Worm (Caenorhabditis elegans) whole organism, L4 larva: ENCODE results near the gene R06F6.12.

ENCODE experiments used
- D1046.2 ChIP-seq: fragments of 200-800 bp; sonication (Bioruptor generic); IDR thresholded peaks from 2 replicates; pipeline ENCODE4 v1.3.6; 2022; ENCODE audit warnings: missing genetic modification characterization, missing compliant biosample characterization
- F10B5.3 ChIP-seq: sonication (generic microtip); optimal IDR thresholded peaks from 2 replicates; lab custom pipeline; 2016; ENCODE audit warnings: mild to moderate bottlenecking, missing genetic modification characterization, missing compliant biosample characterization
- F44E2.7 ChIP-seq: fragments of 200-800 bp; sonication (Bioruptor generic); IDR thresholded peaks from 2 replicates; pipeline ENCODE4 v2.1.2; 2022; ENCODE audit warnings: missing genetic modification characterization, missing compliant biosample characterization
- F49E8.2 ChIP-seq: sonication (generic microtip); optimal IDR thresholded peaks from 2 replicates; lab custom pipeline; 2016; ENCODE audit warnings: missing compliant biosample characterization, mild to moderate bottlenecking, missing genetic modification characterization, borderline replicate concordance
- T20F7.1 ChIP-seq: fragments of 200-800 bp; sonication (Bioruptor generic); optimal IDR thresholded peaks from 2 replicates; lab custom pipeline; 2018; ENCODE audit warnings: mild to moderate bottlenecking, missing genetic modification characterization, missing compliant biosample characterization
- T26A8.4 ChIP-seq: fragments of 200-800 bp; sonication (Bioruptor generic); IDR thresholded peaks from 2 replicates; pipeline ENCODE4 v1.3.6; 2022; ENCODE audit warnings: missing genetic modification characterization, missing compliant biosample characterization
- Y5F2A.4 ChIP-seq: fragments of 200-800 bp; sonication (Bioruptor generic); optimal IDR thresholded peaks from 2 replicates; lab custom pipeline; 2018; ENCODE audit warnings: mild to moderate bottlenecking, missing genetic modification characterization, missing compliant biosample characterization
- aha-1 ChIP-seq: fragments of 150-350 bp; peaks from one replicate; lab custom pipeline; 2014; ENCODE audit warnings: missing biosample characterization, missing genetic modification characterization
- ama-1 ChIP-seq: fragments of 150-350 bp; optimal IDR thresholded peaks from 2 replicates; lab custom pipeline; 2014; ENCODE audit warnings: inconsistent platforms, mixed read lengths
- ces-1 ChIP-seq: fragments of 150-350 bp; sonication (generic microtip); optimal IDR thresholded peaks from 4 replicates; lab custom pipeline; 2014; ENCODE audit warnings: missing biosample characterization, missing genetic modification reagents, missing genetic modification characterization
- cey-2 ChIP-seq: sonication (generic microtip); optimal IDR thresholded peaks from 3 replicates; lab custom pipeline; 2017; ENCODE audit warnings: missing genetic modification characterization, mild to moderate bottlenecking, missing compliant biosample characterization, antibody characterized with exemption, borderline replicate concordance; ENCODE audit not compliant: insufficient read depth
- daf-16 ChIP-seq, 3 experiments: sonication (generic microtip); optimal IDR thresholded peaks; 2 replicates each; lab custom pipeline; 2016 to 2017; ENCODE audit warnings: missing genetic modification characterization in 3 of 3, missing genetic modification reagents in 3 of 3, mild to moderate bottlenecking in 2 of 3, missing compliant biosample characterization in 2 of 3, missing biosample characterization in 1 of 3, moderate library complexity in 1 of 3
- dpl-1 ChIP-seq: fragments of 150-350 bp; optimal IDR thresholded peaks from 2 replicates; lab custom pipeline; 2014; ENCODE audit warnings: missing biosample characterization, missing genetic modification reagents, missing genetic modification characterization
- egl-27 ChIP-seq: sonication (generic microtip); optimal IDR thresholded peaks from 3 replicates; lab custom pipeline; 2017; ENCODE audit warnings: missing biosample characterization, missing genetic modification reagents, missing genetic modification characterization
- hif-1 ChIP-seq, 2 experiments: sonication (generic microtip); optimal IDR thresholded peaks; 2 replicates each; lab custom pipeline; 2016 to 2017; ENCODE audit warnings: missing compliant biosample characterization in 2 of 2, missing genetic modification characterization in 2 of 2, missing genetic modification reagents in 2 of 2, missing genotype in 2 of 2, mild to moderate bottlenecking in 1 of 2
- hlh-11 ChIP-seq: fragments of 200-800 bp; sonication (Bioruptor generic); optimal IDR thresholded peaks from 2 replicates; lab custom pipeline; 2018; ENCODE audit warnings: mild to moderate bottlenecking, missing genetic modification characterization, missing compliant biosample characterization
- hlh-30 ChIP-seq: sonication (generic microtip); optimal IDR thresholded peaks from 2 replicates; lab custom pipeline; 2017; ENCODE audit warnings: antibody characterized with exemption, mild to moderate bottlenecking, missing genetic modification characterization, missing compliant biosample characterization; ENCODE audit not compliant: insufficient read depth
- lin-1 ChIP-seq: fragments of 200-800 bp; sonication (Bioruptor generic); IDR thresholded peaks from 2 replicates; pipeline ENCODE4 v1.3.6; 2022; ENCODE audit warnings: missing genetic modification reagents, missing genetic modification characterization, missing compliant biosample characterization
- lin-38 ChIP-seq: fragments of 200-800 bp; sonication (Bioruptor generic); IDR thresholded peaks from 2 replicates; pipeline ENCODE4 v1.3.6; 2022; ENCODE audit warnings: missing genetic modification reagents, missing genetic modification characterization, missing compliant biosample characterization
- lsy-2 ChIP-seq, 2 experiments: fragments of 150-350 bp in 1 of 2; sonication (generic microtip) in 1 of 2; optimal IDR thresholded peaks; 2 replicates each; lab custom pipeline; 2014 to 2017; ENCODE audit warnings: missing biosample characterization in 2 of 2, missing genetic modification characterization in 2 of 2
- mdl-1 ChIP-seq, 2 experiments: fragments of 150-350 bp in 1 of 2; sonication (generic microtip) in 1 of 2; optimal IDR thresholded peaks; 2 replicates each; lab custom pipeline; 2014 to 2017; ENCODE audit warnings: missing biosample characterization in 2 of 2, missing genetic modification characterization in 2 of 2
- mep-1 ChIP-seq: fragments of 150-350 bp; sonication (generic microtip); optimal IDR thresholded peaks from 3 replicates; lab custom pipeline; 2014; ENCODE audit warnings: missing biosample characterization, missing genetic modification characterization
- mes-2 ChIP-seq: sonication (generic microtip); optimal IDR thresholded peaks from 2 replicates; lab custom pipeline; 2016; ENCODE audit warnings: missing genotype, mild to moderate bottlenecking, missing genetic modification characterization, missing compliant biosample characterization; ENCODE audit not compliant: poor library complexity, severe bottlenecking
- nhr-102 ChIP-seq: sonication (generic microtip); optimal IDR thresholded peaks from 2 replicates; lab custom pipeline; 2016; ENCODE audit warnings: mild to moderate bottlenecking, missing genetic modification characterization, moderate library complexity, missing compliant biosample characterization
- nhr-11 ChIP-seq: fragments of 150-350 bp; optimal IDR thresholded peaks from 2 replicates; lab custom pipeline; 2014; ENCODE audit warnings: missing biosample characterization, missing genetic modification characterization
- nhr-237 ChIP-seq: sonication (generic microtip); optimal IDR thresholded peaks from 2 replicates; lab custom pipeline; 2017; ENCODE audit warnings: missing biosample characterization, missing genetic modification characterization
- nhr-25 ChIP-seq: sonication (generic microtip); optimal IDR thresholded peaks from 2 replicates; lab custom pipeline; 2017; ENCODE audit warnings: missing genetic modification characterization, mild to moderate bottlenecking, missing compliant biosample characterization, antibody characterized with exemption, moderate library complexity, borderline replicate concordance; ENCODE audit not compliant: insufficient read depth
- nhr-28 ChIP-seq: fragments of 150-350 bp; optimal IDR thresholded peaks from 2 replicates; lab custom pipeline; 2014; ENCODE audit warnings: missing biosample characterization, missing genetic modification characterization
- nhr-42 ChIP-seq: fragments of 200-800 bp; sonication (Bioruptor generic); IDR thresholded peaks from 2 replicates; pipeline ENCODE4 v1.3.6; 2022; ENCODE audit warnings: missing genetic modification characterization, missing compliant biosample characterization
- nhr-6 ChIP-seq: fragments of 150-350 bp; optimal IDR thresholded peaks from 2 replicates; lab custom pipeline; 2014; ENCODE audit warnings: missing biosample characterization, missing genetic modification characterization
- nhr-77 ChIP-seq: fragments of 150-350 bp; optimal IDR thresholded peaks from 2 replicates; lab custom pipeline; 2014; ENCODE audit warnings: missing biosample characterization, missing genetic modification characterization
- pha-4 ChIP-seq, 2 experiments: fragments of 150-350 bp in 1 of 2; fragments of 200-800 bp in 1 of 2; sonication (Bioruptor generic) in 1 of 2; IDR thresholded peaks in 1 of 2; optimal IDR thresholded peaks in 1 of 2; 2 replicates each; pipeline versions ENCODE4 v1.3.6 to Lab custom; 2014 to 2022; ENCODE audit warnings: missing genetic modification characterization in 2 of 2, missing genetic modification reagents in 2 of 2, missing biosample characterization in 1 of 2, missing compliant biosample characterization in 1 of 2
- php-3 ChIP-seq: fragments of 200-800 bp; sonication (Bioruptor generic); IDR thresholded peaks from 2 replicates; pipeline ENCODE4 v1.3.6; 2022; ENCODE audit warnings: missing genetic modification reagents, missing genetic modification characterization, missing compliant biosample characterization
- pqm-1 ChIP-seq: sonication (generic microtip); optimal IDR thresholded peaks from 2 replicates; lab custom pipeline; 2017; ENCODE audit warnings: missing biosample characterization, missing genetic modification characterization
- rbr-2 ChIP-seq: sonication (generic microtip); optimal IDR thresholded peaks from 2 replicates; lab custom pipeline; 2016; ENCODE audit warnings: missing genotype, missing genetic modification characterization, missing compliant biosample characterization
- saeg-2 ChIP-seq: fragments of 200-800 bp; sonication (Bioruptor generic); IDR thresholded peaks from 2 replicates; pipeline ENCODE4 v1.3.6; 2022; ENCODE audit warnings: missing genetic modification reagents, missing genetic modification characterization, missing compliant biosample characterization
- set-16 ChIP-seq: fragments of 200-800 bp; sonication (Bioruptor generic); IDR thresholded peaks from 2 replicates; pipeline ENCODE4 v1.3.6; 2022; ENCODE audit warnings: missing genetic modification reagents, missing genetic modification characterization, missing compliant biosample characterization
- snpc-1.2 ChIP-seq: fragments of 200-800 bp; sonication (Bioruptor generic); IDR thresholded peaks from 2 replicates; pipeline ENCODE4 v1.3.6; 2022; ENCODE audit warnings: missing genetic modification reagents, missing genetic modification characterization, missing compliant biosample characterization
- spr-1 ChIP-seq: sonication (generic microtip); optimal IDR thresholded peaks from 2 replicates; lab custom pipeline; 2016; ENCODE audit warnings: mild to moderate bottlenecking, missing genetic modification characterization, missing compliant biosample characterization
- tra-1 ChIP-seq: fragments of 200-800 bp; sonication (Bioruptor generic); IDR thresholded peaks from 2 replicates; pipeline ENCODE4 v1.3.6; 2022; ENCODE audit warnings: missing genetic modification reagents, missing genetic modification characterization, missing compliant biosample characterization
- unc-130 ChIP-seq: sonication (generic microtip); optimal IDR thresholded peaks from 2 replicates; lab custom pipeline; 2016; ENCODE audit warnings: missing genetic modification reagents, missing genetic modification characterization, missing compliant biosample characterization
- unc-62 ChIP-seq, 3 experiments: fragments of 150-350 bp in 1 of 3; sonication (generic microtip); optimal IDR thresholded peaks in 2 of 3; peaks in 1 of 3; 1 replicate in 1 of 3; 2 replicates in 2 of 3; lab custom pipeline; 2014 to 2017; ENCODE audit warnings: missing biosample characterization in 3 of 3, missing genetic modification characterization in 3 of 3, missing genetic modification reagents in 3 of 3, missing genotype in 1 of 3
- zag-1 ChIP-seq: fragments of 150-350 bp; optimal IDR thresholded peaks from 2 replicates; lab custom pipeline; 2014; ENCODE audit warnings: missing biosample characterization, missing genetic modification characterization
- zfp-2 ChIP-seq: sonication (generic microtip); optimal IDR thresholded peaks from 2 replicates; lab custom pipeline; 2016; ENCODE audit warnings: mild to moderate bottlenecking, missing genetic modification characterization, missing compliant biosample characterization
- zip-2 ChIP-seq: fragments of 150-350 bp; optimal IDR thresholded peaks from 2 replicates; lab custom pipeline; 2014; ENCODE audit warnings: missing biosample characterization, missing genetic modification characterization

The R06F6.12 gene

ce11 chrII:10784780-10785463 lies 39.0 kb downstream of the R06F6.12 start, which contains the start of gene cdl-1:
TSS of gene cdl-1 (plus strand) at chrII:10785452.
- TF ChIP-seq lin-38 (GFP tag; lab: Robert Waterston, UW) (peak; percentile 73), nhr-77 (tag; lab: Kevin White, UChicago) (peak; percentile 4), lin-1 (GFP tag; lab: Robert Waterston, UW) (0 out of 2 replicates have a peak, but pooled peaks have one; percentile 29), T26A8.4 (GFP tag; lab: Robert Waterston, UW) (peak; percentile 39; the same call in 1 of the 2 replicates), unc-62 (GFP tag; optimal IDR thresholded peaks at IDR 0.05 in 1 of 2; lab: Kevin White, UChicago) (peak in 1 of 2 experiments; percentile 65), unc-62 (tag; optimal IDR thresholded peaks at IDR 0.05; lab: Kevin White, UChicago) (no peak), T20F7.1 (GFP tag; lab: Kevin White, UChicago) (no peak), nhr-237 (no peak), hif-1 (tag; optimal IDR thresholded peaks at IDR 0.05; lab: Kevin White, UChicago) (no peak), saeg-2 (no peak), mes-2 (tag; lab: Kevin White, UChicago) (peak; percentile 84), hlh-30 (peak; percentile 62), nhr-28 (tag; lab: Kevin White, UChicago) (peak; percentile 13), rbr-2 (tag; lab: Kevin White, UChicago) (peak; percentile 21), F10B5.3 (tag; lab: Kevin White, UChicago) (no peak), F49E8.2 (no peak), set-16 (no peak), nhr-102 (tag; lab: Kevin White, UChicago) (peak; percentile 33), snpc-1.2 (no peak), F44E2.7 (GFP tag; lab: Robert Waterston, UW) (no peak), pha-4 (GFP tag; IDR thresholded peaks at IDR 0.05; lab: Robert Waterston, UW) (no peak), pha-4 (tag; optimal IDR thresholded peaks at IDR 0.05; lab: Kevin White, UChicago) (peak; percentile 69), mep-1 (tag; lab: Kevin White, UChicago) (peak; percentile 55), cey-2 (tag; lab: Kevin White, UChicago) (no peak), lsy-2 (tag; optimal IDR thresholded peaks at IDR 0.05; lab: Kevin White, UChicago) (peak in 1 of 2 experiments; percentile 84), hlh-11 (tag; lab: Kevin White, UChicago) (peak; percentile 44), pqm-1 (tag; lab: Kevin White, UChicago) (peak; percentile 2), nhr-11 (tag; lab: Kevin White, UChicago) (peak; percentile 37), dpl-1 (GFP tag; lab: Kevin White, UChicago) (peak; percentile 97), daf-16 (GFP tag; optimal IDR thresholded peaks at IDR 0.05; lab: Kevin White, UChicago) (no peak), daf-16 (tag; optimal IDR thresholded peaks at IDR 0.05; lab: Kevin White, UChicago) (peak; percentile 65), aha-1 (tag; lab: Kevin White, UChicago) (peak; percentile 24), nhr-6 (tag; lab: Kevin White, UChicago) (no peak), tra-1 (GFP tag; lab: Robert Waterston, UW) (no peak)

DNA sequence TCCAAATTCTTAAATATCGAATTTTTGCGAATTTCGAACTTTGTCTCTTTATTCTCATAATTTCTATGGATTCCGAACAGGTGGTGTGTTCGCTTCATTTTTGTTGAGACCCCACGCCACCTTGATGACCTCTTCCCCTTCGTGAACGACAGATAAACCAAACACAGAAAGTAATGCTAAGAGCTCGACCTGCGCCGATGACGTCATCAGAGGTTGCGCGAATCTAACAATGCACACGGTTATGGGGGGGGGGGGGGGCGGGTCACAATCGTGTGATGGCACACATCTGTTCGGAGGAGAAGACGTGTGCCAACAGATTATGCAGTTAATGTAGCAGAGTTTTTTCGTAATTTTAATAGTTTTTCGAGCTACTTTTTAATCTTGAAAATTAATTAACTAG lies 39.6 kb downstream of the R06F6.12 start:
- no peak for TF ChIP-seq mep-1 (tag; lab: Kevin White, UChicago)
- no peak for TF ChIP-seq tra-1 (GFP tag; lab: Robert Waterston, UW)
- no peak for TF ChIP-seq zip-2 (tag; lab: Kevin White, UChicago)
- TF ChIP-seq D1046.2 (GFP tag; lab: Robert Waterston, UW): no peak
- no peak for TF ChIP-seq mdl-1 (tag; optimal IDR thresholded peaks at IDR 0.05; lab: Kevin White, UChicago)
- TF ChIP-seq ces-1 (GFP tag; lab: Kevin White, UChicago): no peak
- no peak for TF ChIP-seq nhr-42 (GFP tag; lab: Robert Waterston, UW)
- TF ChIP-seq php-3 (GFP tag; lab: Robert Waterston, UW): no peak
- TF ChIP-seq zfp-2: no peak
- no peak for TF ChIP-seq spr-1 (tag; lab: Kevin White, UChicago)
- TF ChIP-seq nhr-11 (tag; lab: Kevin White, UChicago): no peak
- TF ChIP-seq ama-1 (lab: Kevin White, UChicago): no peak
- no peak for TF ChIP-seq unc-130 (GFP tag; lab: Kevin White, UChicago)
- no peak for TF ChIP-seq zag-1 (tag; lab: Kevin White, UChicago)
- no peak for TF ChIP-seq Y5F2A.4
- TF ChIP-seq nhr-25 (tag; lab: Kevin White, UChicago): no peak
- no peak for TF ChIP-seq egl-27 (tag; lab: Kevin White, UChicago)
- TF ChIP-seq, all 104 proteins: peak for 0
